Worm (Caenorhabditis elegans): Measurements from ENCODE around the gene ZK507.1.
A peak's percentile ranks its signal among the peaks of the same experiment; 100 is the strongest.

DNA sequence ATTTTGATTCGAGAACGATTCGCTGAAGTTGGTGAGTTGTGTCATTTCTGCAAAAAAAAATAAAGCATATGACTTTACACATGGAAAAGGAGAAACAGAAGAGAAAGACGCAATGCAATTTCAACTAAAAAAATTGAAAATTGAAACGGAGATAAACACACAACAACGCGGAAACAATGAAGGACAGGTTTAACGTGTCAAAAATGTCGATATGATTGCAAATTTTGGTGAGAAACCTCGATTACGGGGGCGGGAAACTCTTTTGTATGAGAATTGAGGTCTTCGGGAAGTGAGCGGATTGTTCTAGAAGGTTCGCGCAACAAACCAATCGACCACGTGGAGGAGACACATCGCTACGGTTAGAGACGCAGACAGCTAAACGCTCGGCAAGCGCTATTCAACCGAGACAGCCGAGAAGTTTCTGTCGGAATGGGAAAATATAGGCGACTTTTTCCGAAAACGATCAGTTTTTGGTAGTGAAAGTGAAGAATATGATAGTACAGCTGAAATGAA is 47.3 kb downstream of the ZK507.1 start, which contains the start of gene R107.5:
- TF ChIP-seq klf-2 (GFP tag; conservative IDR thresholded peaks at IDR 0.05): no peak
- peak; percentile 78 for TF ChIP-seq flt-1 (GFP tag; IDR thresholded peaks at IDR 0.05)
- no peak for TF ChIP-seq ztf-29 (GFP tag; IDR thresholded peaks at IDR 0.05)
- TF ChIP-seq T22C8.4 (GFP tag; IDR thresholded peaks at IDR 0.05): peak; percentile 52; the same call in 1 of the 2 replicates
- TF ChIP-seq ref-1 (GFP tag; conservative IDR thresholded peaks at IDR 0.05): no peak
- TF ChIP-seq med-1 (GFP tag; optimal IDR thresholded peaks at IDR 0.05; ENCODE audit: insufficient read depth): no peak

All from whole organism, midembryonic.